Worm (Caenorhabditis elegans) whole organism, young adult: ENCODE measurements around the gene F35G2.3.

Experiments
- F23B12.7 ChIP-seq: sonication (generic microtip); optimal IDR thresholded peaks from 2 replicates; lab custom pipeline; 2017; ENCODE audit warnings: missing genetic modification characterization, mild to moderate bottlenecking, missing compliant biosample characterization, antibody characterized with exemption, moderate library complexity; ENCODE audit not compliant: insufficient read depth
- F49E8.2 ChIP-seq: sonication (generic microtip); optimal IDR thresholded peaks from 3 replicates; lab custom pipeline; 2017; ENCODE audit warnings: missing genetic modification characterization, mild to moderate bottlenecking, missing compliant biosample characterization, antibody characterized with exemption, moderate library complexity; ENCODE audit not compliant: insufficient read depth
- F55B11.4 ChIP-seq: sonication (generic microtip); optimal IDR thresholded peaks from 2 replicates; lab custom pipeline; 2016; ENCODE audit warnings: missing compliant biosample characterization, missing genetic modification characterization, borderline replicate concordance; ENCODE audit not compliant: insufficient read depth
- F57A8.1 ChIP-seq: fragments of 200-800 bp; sonication (Bioruptor generic); optimal IDR thresholded peaks from 2 replicates; lab custom pipeline; 2018; ENCODE audit warnings: mild to moderate bottlenecking, missing genetic modification characterization, moderate library complexity, missing compliant biosample characterization
- K12H6.12 ChIP-seq: fragments of 200-800 bp; sonication (Bioruptor generic); optimal IDR thresholded peaks from 2 replicates; lab custom pipeline; 2018; ENCODE audit warnings: mild to moderate bottlenecking, missing genetic modification characterization, missing compliant biosample characterization
- Y53G8AR.9 ChIP-seq: fragments of 200-800 bp; sonication (Bioruptor generic); conservative IDR thresholded peaks from 2 replicates; pipeline ENCODE4 v1.3.6; 2022; ENCODE audit warnings: missing genetic modification reagents, missing genetic modification characterization, missing compliant biosample characterization
- akir-1 ChIP-seq: fragments of 200-800 bp; sonication (Bioruptor generic); optimal IDR thresholded peaks from 2 replicates; lab custom pipeline; 2018; ENCODE audit warnings: mild to moderate bottlenecking, missing genetic modification characterization, moderate library complexity, missing compliant biosample characterization
- attf-5 ChIP-seq: fragments of 200-800 bp; sonication (Bioruptor generic); optimal IDR thresholded peaks from 2 replicates; lab custom pipeline; 2018; ENCODE audit warnings: mild to moderate bottlenecking, missing genetic modification characterization, missing compliant biosample characterization
- bed-1 ChIP-seq: fragments of 200-800 bp; sonication (Bioruptor generic); IDR thresholded peaks from 2 replicates; pipeline ENCODE4 v1.3.6; 2022; ENCODE audit warnings: missing genetic modification reagents, missing genetic modification characterization, missing compliant biosample characterization
- ccch-3 ChIP-seq: fragments of 200-800 bp; sonication (Bioruptor generic); optimal IDR thresholded peaks from 2 replicates; lab custom pipeline; 2018; ENCODE audit warnings: mild to moderate bottlenecking, missing genetic modification characterization, missing compliant biosample characterization
- ceh-40 ChIP-seq: fragments of 200-800 bp; sonication (Bioruptor generic); IDR thresholded peaks from 2 replicates; pipeline ENCODE4 v1.3.6; 2022; ENCODE audit warnings: missing genetic modification characterization, missing compliant biosample characterization
- chd-7 ChIP-seq: sonication (generic microtip); optimal IDR thresholded peaks from 2 replicates; lab custom pipeline; 2016; ENCODE audit warnings: mild to moderate bottlenecking, missing genetic modification characterization, moderate library complexity, missing compliant biosample characterization
- dox-1 ChIP-seq: fragments of 200-800 bp; sonication (Bioruptor generic); IDR thresholded peaks from 2 replicates; pipeline ENCODE4 v1.3.6; 2022; ENCODE audit warnings: missing genetic modification reagents, missing genetic modification characterization, missing compliant biosample characterization
- efl-1 ChIP-seq: fragments of 150-350 bp; optimal IDR thresholded peaks from 2 replicates; lab custom pipeline; 2014; ENCODE audit warnings: missing biosample characterization, missing genetic modification reagents, missing genetic modification characterization
- egl-18 ChIP-seq: fragments of 200-800 bp; sonication (Bioruptor generic); IDR thresholded peaks from 2 replicates; pipeline ENCODE4 v1.3.6; 2022; ENCODE audit warnings: missing genetic modification reagents, missing genetic modification characterization, missing compliant biosample characterization
- egrh-3 ChIP-seq: fragments of 200-800 bp; sonication (Bioruptor generic); IDR thresholded peaks from 2 replicates; pipeline ENCODE4 v1.3.6; 2022; ENCODE audit warnings: missing genetic modification reagents, missing genetic modification characterization, missing compliant biosample characterization
- hrde-1 ChIP-seq: sonication (generic microtip); optimal IDR thresholded peaks from 2 replicates; lab custom pipeline; 2016; ENCODE audit warnings: missing genetic modification characterization, mild to moderate bottlenecking, missing compliant biosample characterization, moderate library complexity, missing genotype, missing genetic modification reagents, borderline replicate concordance
- lin-26 ChIP-seq: fragments of 200-800 bp; sonication (Bioruptor generic); IDR thresholded peaks from 2 replicates; pipeline ENCODE4 v1.3.6; 2022; ENCODE audit warnings: missing genetic modification reagents, missing genetic modification characterization, missing compliant biosample characterization
- lin-35 ChIP-seq, 3 experiments: fragments of 150-350 bp in 2 of 3; sonication (generic microtip) in 1 of 3; optimal IDR thresholded peaks; 2 replicates each; lab custom pipeline; 2014 to 2018; ENCODE audit warnings: missing biosample characterization in 3 of 3, missing genetic modification characterization in 3 of 3, missing genetic modification reagents in 3 of 3
- lir-1 ChIP-seq: fragments of 200-800 bp; sonication (Bioruptor generic); conservative IDR thresholded peaks from 2 replicates; pipeline ENCODE4 v1.3.6; 2022; ENCODE audit warnings: missing genetic modification reagents, missing genetic modification characterization, missing compliant biosample characterization
- madf-6 ChIP-seq: fragments of 200-800 bp; sonication (Bioruptor generic); IDR thresholded peaks from 2 replicates; pipeline ENCODE4 v1.3.6; 2022; ENCODE audit warnings: missing genetic modification reagents, missing genetic modification characterization, missing compliant biosample characterization
- mel-28 ChIP-seq: sonication (generic microtip); optimal IDR thresholded peaks from 2 replicates; lab custom pipeline; 2016; ENCODE audit warnings: borderline replicate concordance, mild to moderate bottlenecking, missing genetic modification characterization, missing compliant biosample characterization
- mes-4 ChIP-seq: sonication (generic microtip); optimal IDR thresholded peaks from 2 replicates; lab custom pipeline; 2016; ENCODE audit warnings: missing genotype, missing genetic modification characterization, missing compliant biosample characterization
- nhr-179 ChIP-seq: sonication (generic microtip); optimal IDR thresholded peaks from 2 replicates; lab custom pipeline; 2016; ENCODE audit warnings: mild to moderate bottlenecking, missing genetic modification characterization, missing compliant biosample characterization
- nhr-27 ChIP-seq: fragments of 200-800 bp; sonication (Bioruptor generic); optimal IDR thresholded peaks from 2 replicates; lab custom pipeline; 2018; ENCODE audit warnings: mild to moderate bottlenecking, missing genetic modification characterization, moderate library complexity, missing compliant biosample characterization
- nhr-80 ChIP-seq: sonication (generic microtip); optimal IDR thresholded peaks from 2 replicates; lab custom pipeline; 2016; ENCODE audit warnings: missing genetic modification characterization, missing compliant biosample characterization
- pbrm-1 ChIP-seq: fragments of 200-800 bp; sonication (Bioruptor generic); IDR thresholded peaks from 2 replicates; pipeline ENCODE4 v1.3.6; 2022; ENCODE audit warnings: missing genetic modification reagents, missing genetic modification characterization, missing compliant biosample characterization
- rpc-1 ChIP-seq, 2 experiments: fragments of 150-350 bp in 1 of 2; sonication (generic microtip) in 1 of 2; optimal IDR thresholded peaks; 2 replicates each; lab custom pipeline; 2014 to 2018; ENCODE audit warnings: missing biosample characterization in 1 of 2, missing genetic modification characterization in 1 of 2, missing genetic modification reagents in 1 of 2, missing genotype in 1 of 2
- snpc-4 ChIP-seq, 5 experiments: fragments of 150-350 bp in 1 of 5; sonication (generic microtip) in 4 of 5; optimal IDR thresholded peaks; 2 replicates each; lab custom pipeline; 2014 to 2018; ENCODE audit warnings: missing genetic modification characterization in 5 of 5, missing biosample characterization in 3 of 5, antibody characterized with exemption in 2 of 5, mild to moderate bottlenecking in 2 of 5, missing compliant biosample characterization in 2 of 5, missing genotype in 2 of 5, moderate library complexity in 2 of 5, missing genetic modification reagents in 1 of 5
- unc-130 ChIP-seq: sonication (generic microtip); optimal IDR thresholded peaks from 2 replicates; lab custom pipeline; 2016; ENCODE audit warnings: missing genetic modification reagents, missing genetic modification characterization, missing compliant biosample characterization
- zfh-2 ChIP-seq: fragments of 200-800 bp; sonication (Bioruptor generic); conservative IDR thresholded peaks from 2 replicates; pipeline ENCODE4 v1.3.6; 2022; ENCODE audit warnings: missing genetic modification reagents, missing genetic modification characterization, missing compliant biosample characterization

Gene F35G2.3

DNA sequence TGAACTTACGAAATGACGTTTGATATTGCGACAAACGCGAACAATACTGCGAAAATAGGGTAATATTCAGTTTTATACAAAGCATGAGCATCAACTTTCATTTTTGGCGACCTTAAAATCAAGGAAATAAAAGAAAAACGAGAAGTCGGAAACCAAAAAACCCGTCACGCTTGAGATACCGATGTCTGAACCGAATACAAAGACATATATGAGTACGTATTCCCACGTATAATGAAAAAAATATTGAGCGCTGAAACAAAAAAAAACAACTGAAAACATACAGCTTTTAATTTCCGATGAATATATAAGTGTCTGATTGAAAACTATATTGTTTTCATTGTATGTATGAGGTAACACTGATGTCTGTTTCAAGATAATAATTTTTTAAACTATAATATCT lies 20.3 kb downstream of the F35G2.3 start, which contains the start of gene sre-18:
TSS of gene sre-18 (minus strand) at position 101 of the 400 bp plus-strand sequence.
- TF ChIP-seq bed-1 (GFP tag; lab: Robert Waterston, UW) = no peak
- no peak for TF ChIP-seq chd-7 (tag; lab: Kevin White, UChicago)
- TF ChIP-seq efl-1 (GFP tag; lab: Kevin White, UChicago) = no peak
- no peak for TF ChIP-seq attf-5

DNA sequence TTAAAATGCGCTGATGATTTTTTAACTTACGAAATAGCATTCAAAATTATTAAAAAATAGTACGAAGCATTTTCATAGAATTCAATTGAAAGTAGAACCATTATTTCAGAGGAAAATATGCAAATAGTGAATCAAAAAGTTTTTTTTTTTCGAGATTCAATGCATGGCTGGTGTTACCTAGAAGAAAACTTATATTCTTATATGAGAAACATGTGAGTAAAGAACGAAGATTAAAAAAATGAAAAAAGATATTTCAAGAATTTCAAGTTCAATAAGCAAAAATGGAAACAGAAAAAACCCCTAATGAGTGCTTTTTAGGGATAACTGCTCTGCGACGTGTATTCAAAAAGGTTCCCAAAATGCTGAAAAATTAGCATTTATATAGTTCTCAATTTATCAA lies 26.6 kb downstream of the F35G2.3 start, which contains the start of gene sre-16:
TSS of gene sre-16 (minus strand) at position 101 of the 400 bp plus-strand sequence.
- no peak for TF ChIP-seq egl-18 (GFP tag; lab: Robert Waterston, UW)
- no peak for TF ChIP-seq nhr-80 (tag; lab: Kevin White, UChicago)
- no peak for TF ChIP-seq F23B12.7 (tag; lab: Kevin White, UChicago)
- no peak for TF ChIP-seq dox-1 (GFP tag; lab: Robert Waterston, UW)
- no peak for TF ChIP-seq hrde-1 (tag; lab: Kevin White, UChicago)
- no peak for TF ChIP-seq lin-26 (GFP tag; lab: Robert Waterston, UW)
- TF ChIP-seq lir-1 = no peak
- TF ChIP-seq snpc-4 (GFP tag; optimal IDR thresholded peaks at IDR 0.05; lab: Kevin White, UChicago) = no peak
- TF ChIP-seq snpc-4 (tag; optimal IDR thresholded peaks at IDR 0.05; lab: Kevin White, UChicago) = no peak
- TF ChIP-seq zfh-2 = no peak
- TF ChIP-seq, all 124 proteins: peak for 0

DNA sequence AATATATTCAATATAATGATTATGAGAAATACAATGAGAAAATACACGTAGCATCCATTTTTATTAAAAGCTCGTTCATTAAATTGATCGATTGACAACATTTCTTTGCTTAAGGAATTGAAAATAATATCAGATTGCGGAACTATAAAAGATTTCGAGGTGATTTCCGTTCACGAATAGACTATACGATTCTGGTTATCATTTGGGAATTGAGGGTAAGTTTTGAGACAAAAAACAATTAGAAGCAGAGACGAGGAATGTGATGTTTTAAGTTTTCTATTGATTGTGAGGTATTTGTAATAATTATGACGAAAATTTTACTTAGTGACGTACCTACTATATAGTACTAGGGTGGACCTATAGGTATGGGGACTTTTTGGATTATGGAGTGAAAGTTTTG lies 29.4 kb downstream of the F35G2.3 start, which contains the start of gene sre-19:
TSS of gene sre-19 (minus strand) at position 101 of the 400 bp plus-strand sequence.
- TF ChIP-seq F57A8.1 (GFP tag; lab: Kevin White, UChicago) = no peak
- no peak for TF ChIP-seq egrh-3
- no peak for TF ChIP-seq ccch-3
- TF ChIP-seq ceh-40 (GFP tag; lab: Robert Waterston, UW) = no peak
- no peak for TF ChIP-seq mes-4 (tag; lab: Kevin White, UChicago)
- TF ChIP-seq unc-130 (GFP tag; lab: Kevin White, UChicago) = no peak
- no peak for TF ChIP-seq nhr-179

DNA sequence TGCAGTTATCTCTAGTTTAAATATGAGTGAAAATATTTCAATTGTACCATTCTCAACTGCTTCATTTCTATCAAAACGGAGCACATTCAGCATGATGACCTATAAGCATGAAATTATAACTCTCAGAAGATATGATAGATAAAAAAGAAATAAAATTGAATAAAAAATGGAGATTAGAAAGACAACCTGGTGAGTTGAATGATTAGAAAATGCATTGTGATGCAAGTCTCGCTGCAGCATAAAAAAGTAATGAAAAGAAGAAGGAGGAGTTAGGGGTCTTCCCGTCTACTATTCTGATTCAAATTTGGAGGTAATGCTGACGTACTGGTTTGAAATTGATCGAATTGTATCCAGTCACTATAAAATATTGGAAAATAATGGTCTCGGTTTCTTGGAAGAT lies 35.3 kb downstream of the F35G2.3 start, which contains the start of gene sre-15:
TSS of gene sre-15 (minus strand) at position 101 of the 400 bp plus-strand sequence.
- TF ChIP-seq lin-35 (GFP tag; optimal IDR thresholded peaks at IDR 0.05; lab: Kevin White, UChicago) (no peak), nhr-80 (tag; lab: Kevin White, UChicago) (no peak), madf-6 (GFP tag; lab: Robert Waterston, UW) (no peak), Y53G8AR.9 (no peak), K12H6.12 (tag; lab: Kevin White, UChicago) (no peak), rpc-1 (optimal IDR thresholded peaks at IDR 0.05; lab: Kevin White, UChicago) (no peak), rpc-1 (tag; optimal IDR thresholded peaks at IDR 0.05; lab: Kevin White, UChicago) (no peak), F57A8.1 (GFP tag; lab: Kevin White, UChicago) (no peak), nhr-27 (tag; lab: Kevin White, UChicago) (no peak), akir-1 (GFP tag; lab: Kevin White, UChicago) (no peak), F49E8.2 (tag; lab: Kevin White, UChicago) (no peak), pbrm-1 (GFP tag; lab: Robert Waterston, UW) (no peak), F55B11.4 (tag; lab: Kevin White, UChicago) (no peak), ccch-3 (no peak), mel-28 (tag; lab: Kevin White, UChicago) (no peak), hrde-1 (tag; lab: Kevin White, UChicago) (no peak), lin-26 (GFP tag; lab: Robert Waterston, UW) (no peak), dox-1 (GFP tag; lab: Robert Waterston, UW) (no peak)
- TF ChIP-seq, all 124 proteins: peak for 0
